Worm (Caenorhabditis elegans): Measurements from ENCODE around the gene irg-6.

DNA sequence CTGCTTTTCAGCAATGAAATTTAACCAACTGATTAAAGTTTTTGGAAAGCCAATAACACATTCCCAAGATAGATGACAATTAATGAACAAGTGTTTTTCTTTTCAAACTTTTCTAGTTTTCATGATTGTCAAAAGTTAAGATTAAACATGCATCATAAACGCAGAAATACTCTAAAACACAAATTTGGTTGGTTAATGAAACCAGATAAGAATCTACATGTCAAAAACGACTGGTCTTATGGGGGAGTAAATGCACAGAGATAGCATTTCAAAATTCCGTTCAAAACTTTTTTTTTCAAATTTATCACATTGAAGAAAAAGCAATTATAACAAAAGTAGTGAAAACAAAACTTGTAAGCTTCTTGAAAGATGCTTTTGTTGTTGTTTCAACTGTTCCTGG is 11.1 kb downstream of the irg-6 start:
- TF ChIP-seq nhr-23 (tag; optimal IDR thresholded peaks at IDR 0.05) = no peak
- no peak for TF ChIP-seq nhr-6 (tag; optimal IDR thresholded peaks at IDR 0.05)
- no peak for TF ChIP-seq nhr-12 (tag; optimal IDR thresholded peaks at IDR 0.05)
- TF ChIP-seq F13H6.1 (tag; optimal IDR thresholded peaks at IDR 0.05) = no peak
- TF ChIP-seq lsy-2 (tag; optimal IDR thresholded peaks at IDR 0.05) = no peak
- TF ChIP-seq zag-1 (tag; optimal IDR thresholded peaks at IDR 0.05) = no peak
- no peak for TF ChIP-seq mdl-1 (tag; optimal IDR thresholded peaks at IDR 0.05)
- no peak for TF ChIP-seq ztf-11 (tag; optimal IDR thresholded peaks at IDR 0.05)
- TF ChIP-seq ama-1 (optimal IDR thresholded peaks at IDR 0.05) = no peak
- no peak for TF ChIP-seq egl-27 (tag; optimal IDR thresholded peaks at IDR 0.05)

Data from whole organism, L2 larva.